Worm (Caenorhabditis elegans) whole organism, late embryonic: ENCODE results near the gene C44B7.5.

ENCODE experiments used
- C38D4.7 ChIP-seq: fragments of 200-800 bp; sonication (Bioruptor generic); optimal IDR thresholded peaks from 2 replicates; lab custom pipeline; 2018; ENCODE audit warnings: mild to moderate bottlenecking, missing genetic modification characterization, moderate library complexity, missing compliant biosample characterization
- F13H6.1 ChIP-seq: sonication (generic microtip); optimal IDR thresholded peaks from 2 replicates; lab custom pipeline; 2016; ENCODE audit warnings: missing genetic modification characterization, missing compliant biosample characterization

ce11 chrII:6835972-6836595, 36.3 kb downstream of the C44B7.5 start:
- TF ChIP-seq C38D4.7 (GFP tag; lab: Kevin White, UChicago) (no peak), F13H6.1 (no peak)
